Worm (Caenorhabditis elegans) whole organism, young adult: ENCODE data around the gene F46C5.10.

Experiments
- B0336.3 ChIP-seq: fragments of 200-800 bp; sonication (Bioruptor generic); IDR thresholded peaks from 2 replicates; pipeline ENCODE4 v1.3.6; 2022; ENCODE audit warnings: missing genetic modification characterization, missing compliant biosample characterization
- C17E4.6 ChIP-seq: fragments of 200-800 bp; sonication (Bioruptor generic); IDR thresholded peaks from 2 replicates; pipeline ENCODE4 v1.3.6; 2022; ENCODE audit warnings: missing genetic modification reagents, missing genetic modification characterization, missing compliant biosample characterization
- F39B2.1 ChIP-seq: fragments of 200-800 bp; sonication (Bioruptor generic); IDR thresholded peaks from 2 replicates; pipeline ENCODE4 v1.3.6; 2022; ENCODE audit warnings: missing genetic modification reagents, missing genetic modification characterization, missing compliant biosample characterization
- F55B11.4 ChIP-seq: sonication (generic microtip); optimal IDR thresholded peaks from 2 replicates; lab custom pipeline; 2016; ENCODE audit warnings: missing compliant biosample characterization, missing genetic modification characterization, borderline replicate concordance; ENCODE audit not compliant: insufficient read depth
- K11D2.4 ChIP-seq: fragments of 200-800 bp; sonication (Bioruptor generic); IDR thresholded peaks from 2 replicates; pipeline ENCODE4 v1.3.6; 2022; ENCODE audit warnings: missing genetic modification reagents, missing genetic modification characterization, missing compliant biosample characterization
- K12H6.12 ChIP-seq: fragments of 200-800 bp; sonication (Bioruptor generic); optimal IDR thresholded peaks from 2 replicates; lab custom pipeline; 2018; ENCODE audit warnings: mild to moderate bottlenecking, missing genetic modification characterization, missing compliant biosample characterization
- T26A5.8 ChIP-seq: sonication (generic microtip); optimal IDR thresholded peaks from 2 replicates; lab custom pipeline; 2016; ENCODE audit warnings: missing genetic modification characterization, missing compliant biosample characterization
- Y53F4B.3 ChIP-seq: fragments of 200-800 bp; sonication (Bioruptor generic); IDR thresholded peaks from 2 replicates; pipeline ENCODE4 v1.3.6; 2022; ENCODE audit warnings: missing genetic modification reagents, missing genetic modification characterization, missing compliant biosample characterization
- Y95B8A.8 ChIP-seq: fragments of 200-800 bp; sonication (Bioruptor generic); IDR thresholded peaks from 2 replicates; pipeline ENCODE4 v1.3.6; 2022; ENCODE audit warnings: missing genetic modification reagents, missing genetic modification characterization, missing compliant biosample characterization
- ama-1 ChIP-seq, 3 experiments: fragments of 150-350 bp in 1 of 3; sonication (generic microtip) in 2 of 3; optimal IDR thresholded peaks; 2 replicates each; lab custom pipeline; 2014 to 2018; ENCODE audit warnings: missing biosample characterization in 2 of 3, missing genetic modification characterization in 2 of 3, missing genetic modification reagents in 2 of 3
- atf-7 ChIP-seq: sonication (generic microtip); optimal IDR thresholded peaks from 2 replicates; lab custom pipeline; 2017; ENCODE audit warnings: mild to moderate bottlenecking, missing genetic modification characterization, missing compliant biosample characterization
- attf-5 ChIP-seq: fragments of 200-800 bp; sonication (Bioruptor generic); optimal IDR thresholded peaks from 2 replicates; lab custom pipeline; 2018; ENCODE audit warnings: mild to moderate bottlenecking, missing genetic modification characterization, missing compliant biosample characterization
- cebp-1 ChIP-seq, 2 experiments: fragments of 200-800 bp in 1 of 2; sonication (Bioruptor generic) in 1 of 2; sonication (generic microtip) in 1 of 2; IDR thresholded peaks in 1 of 2; optimal IDR thresholded peaks in 1 of 2; 2 replicates each; pipeline versions ENCODE4 v1.3.6 to Lab custom; 2017 to 2022; ENCODE audit warnings: missing compliant biosample characterization in 2 of 2, missing genetic modification characterization in 2 of 2, mild to moderate bottlenecking in 1 of 2, missing genetic modification reagents in 1 of 2, moderate library complexity in 1 of 2
- ceh-58 ChIP-seq: fragments of 200-800 bp; sonication (Bioruptor generic); IDR thresholded peaks from 2 replicates; pipeline ENCODE4 v1.3.6; 2022; ENCODE audit warnings: missing genetic modification characterization, missing compliant biosample characterization
- chd-7 ChIP-seq: sonication (generic microtip); optimal IDR thresholded peaks from 2 replicates; lab custom pipeline; 2016; ENCODE audit warnings: mild to moderate bottlenecking, missing genetic modification characterization, moderate library complexity, missing compliant biosample characterization
- dpff-1 ChIP-seq: sonication (generic microtip); optimal IDR thresholded peaks from 2 replicates; lab custom pipeline; 2017; ENCODE audit warnings: mild to moderate bottlenecking, missing genetic modification characterization, missing compliant biosample characterization
- dpl-1 ChIP-seq: fragments of 150-350 bp; optimal IDR thresholded peaks from 2 replicates; lab custom pipeline; 2014; ENCODE audit warnings: missing biosample characterization, missing genetic modification reagents, missing genetic modification characterization
- efl-1 ChIP-seq: fragments of 150-350 bp; optimal IDR thresholded peaks from 2 replicates; lab custom pipeline; 2014; ENCODE audit warnings: missing biosample characterization, missing genetic modification reagents, missing genetic modification characterization
- ets-4 ChIP-seq: fragments of 200-800 bp; sonication (Bioruptor generic); optimal IDR thresholded peaks from 2 replicates; lab custom pipeline; 2018; ENCODE audit warnings: mild to moderate bottlenecking, missing genetic modification characterization, missing compliant biosample characterization
- gei-17 ChIP-seq: fragments of 200-800 bp; sonication (Bioruptor generic); optimal IDR thresholded peaks from 2 replicates; lab custom pipeline; 2018; ENCODE audit warnings: mild to moderate bottlenecking, missing genetic modification characterization, missing compliant biosample characterization
- him-1 ChIP-seq: sonication (generic microtip); optimal IDR thresholded peaks from 2 replicates; lab custom pipeline; 2016; ENCODE audit warnings: missing genotype, missing genetic modification reagents, missing genetic modification characterization, missing compliant biosample characterization
- hmg-20 ChIP-seq: fragments of 200-800 bp; sonication (Bioruptor generic); IDR thresholded peaks from 2 replicates; pipeline ENCODE4 v1.3.6; 2022; ENCODE audit warnings: missing genetic modification reagents, missing genetic modification characterization, missing compliant biosample characterization
- hsf-1 ChIP-seq: fragments of 200-800 bp; sonication (Bioruptor generic); IDR thresholded peaks from 2 replicates; pipeline ENCODE4 v1.3.6; 2022; ENCODE audit warnings: missing genetic modification reagents, missing genetic modification characterization, missing compliant biosample characterization
- lin-35 ChIP-seq, 3 experiments: fragments of 150-350 bp in 2 of 3; sonication (generic microtip) in 1 of 3; optimal IDR thresholded peaks; 2 replicates each; lab custom pipeline; 2014 to 2018; ENCODE audit warnings: missing biosample characterization in 3 of 3, missing genetic modification characterization in 3 of 3, missing genetic modification reagents in 3 of 3
- lin-40 ChIP-seq: sonication (generic microtip); optimal IDR thresholded peaks from 2 replicates; lab custom pipeline; 2016; ENCODE audit warnings: missing genetic modification characterization, mild to moderate bottlenecking, missing compliant biosample characterization, missing genotype, missing genetic modification reagents
- lsl-1 ChIP-seq: fragments of 200-800 bp; sonication (Bioruptor generic); optimal IDR thresholded peaks from 2 replicates; lab custom pipeline; 2018; ENCODE audit warnings: mild to moderate bottlenecking, missing genetic modification characterization, moderate library complexity, missing compliant biosample characterization
- lsy-27 ChIP-seq: sonication (generic microtip); optimal IDR thresholded peaks from 2 replicates; lab custom pipeline; 2017; ENCODE audit warnings: missing genetic modification characterization, mild to moderate bottlenecking, missing compliant biosample characterization, antibody characterized with exemption, missing genotype, borderline replicate concordance; ENCODE audit not compliant: insufficient read depth
- mcd-1 ChIP-seq: fragments of 200-800 bp; sonication (Bioruptor generic); IDR thresholded peaks from 2 replicates; pipeline ENCODE4 v1.3.6; 2022; ENCODE audit warnings: missing genetic modification reagents, missing genetic modification characterization, missing compliant biosample characterization
- nhr-80 ChIP-seq: sonication (generic microtip); optimal IDR thresholded peaks from 2 replicates; lab custom pipeline; 2016; ENCODE audit warnings: missing genetic modification characterization, missing compliant biosample characterization
- nhr-90 ChIP-seq: sonication (generic microtip); optimal IDR thresholded peaks from 2 replicates; lab custom pipeline; 2016; ENCODE audit warnings: missing genotype, mild to moderate bottlenecking, missing genetic modification characterization, missing compliant biosample characterization
- pbrm-1 ChIP-seq: fragments of 200-800 bp; sonication (Bioruptor generic); IDR thresholded peaks from 2 replicates; pipeline ENCODE4 v1.3.6; 2022; ENCODE audit warnings: missing genetic modification reagents, missing genetic modification characterization, missing compliant biosample characterization
- rec-8 ChIP-seq, 2 experiments: sonication (generic microtip); optimal IDR thresholded peaks; 2 replicates each; lab custom pipeline; 2016; ENCODE audit warnings: mild to moderate bottlenecking in 2 of 2, missing genetic modification characterization in 2 of 2, missing genetic modification reagents in 2 of 2, missing genotype in 2 of 2, missing biosample characterization in 1 of 2, missing compliant biosample characterization in 1 of 2, moderate library complexity in 1 of 2
- snpc-1.1 ChIP-seq: sonication (generic microtip); optimal IDR thresholded peaks from 2 replicates; lab custom pipeline; 2017; ENCODE audit warnings: missing genetic modification characterization, mild to moderate bottlenecking, missing compliant biosample characterization, antibody characterized with exemption, moderate library complexity, missing genotype, missing genetic modification reagents; ENCODE audit not compliant: insufficient read depth
- snpc-4 ChIP-seq, 5 experiments: fragments of 150-350 bp in 1 of 5; sonication (generic microtip) in 4 of 5; optimal IDR thresholded peaks; 2 replicates each; lab custom pipeline; 2014 to 2018; ENCODE audit warnings: missing genetic modification characterization in 5 of 5, missing biosample characterization in 3 of 5, antibody characterized with exemption in 2 of 5, mild to moderate bottlenecking in 2 of 5, missing compliant biosample characterization in 2 of 5, missing genotype in 2 of 5, moderate library complexity in 2 of 5, missing genetic modification reagents in 1 of 5
- somi-1 ChIP-seq: fragments of 200-800 bp; sonication (Bioruptor generic); optimal IDR thresholded peaks from 2 replicates; lab custom pipeline; 2018; ENCODE audit warnings: mild to moderate bottlenecking, missing genetic modification characterization, missing compliant biosample characterization
- tbp1 ChIP-seq: fragments of 200-800 bp; sonication (Bioruptor generic); optimal IDR thresholded peaks from 2 replicates; lab custom pipeline; 2018; ENCODE audit warnings: mild to moderate bottlenecking, missing genetic modification characterization, missing compliant biosample characterization
- tlf-1 ChIP-seq: fragments of 200-800 bp; sonication (Bioruptor generic); optimal IDR thresholded peaks from 2 replicates; lab custom pipeline; 2018; ENCODE audit warnings: mild to moderate bottlenecking, missing genetic modification characterization, missing compliant biosample characterization
- unc-130 ChIP-seq: sonication (generic microtip); optimal IDR thresholded peaks from 2 replicates; lab custom pipeline; 2016; ENCODE audit warnings: missing genetic modification reagents, missing genetic modification characterization, missing compliant biosample characterization
- xnd-1 ChIP-seq: sonication (generic microtip); optimal IDR thresholded peaks from 2 replicates; lab custom pipeline; 2016; ENCODE audit warnings: missing genotype, missing genetic modification reagents, missing genetic modification characterization, missing compliant biosample characterization
- zim-3 ChIP-seq: sonication (generic microtip); optimal IDR thresholded peaks from 2 replicates; lab custom pipeline; 2017; ENCODE audit warnings: mild to moderate bottlenecking, missing genetic modification characterization, moderate library complexity, missing compliant biosample characterization
- ztf-26 ChIP-seq: sonication (generic microtip); optimal IDR thresholded peaks from 2 replicates; lab custom pipeline; 2017; ENCODE audit warnings: missing genetic modification characterization, missing compliant biosample characterization

The F46C5.10 gene

ce11 chrII:8789828-8790558, 28.8 kb downstream of the F46C5.10 start, which contains the start of gene F07H5.13 (continued):
- TF ChIP-seq lin-40 (tag; lab: Kevin White, UChicago) (peak; percentile 57), ama-1 (optimal IDR thresholded peaks at IDR 0.05; lab: Kevin White, UChicago) (peak; percentile 74), ama-1 (GFP tag; optimal IDR thresholded peaks at IDR 0.05; lab: Kevin White, UChicago) (no peak), tbp1 (peak; percentile 0), somi-1 (GFP tag; lab: Kevin White, UChicago) (peak; percentile 43), xnd-1 (tag; lab: Kevin White, UChicago) (no peak), T26A5.8 (tag; lab: Kevin White, UChicago) (no peak), Y53F4B.3 (GFP tag; lab: Robert Waterston, UW) (no peak), atf-7 (tag; lab: Kevin White, UChicago) (peak; percentile 41), tlf-1 (GFP tag; lab: Kevin White, UChicago) (peak; percentile 22), lin-35 (GFP tag; optimal IDR thresholded peaks at IDR 0.05; lab: Kevin White, UChicago) (peak in 1 of 3 experiments; percentile 50), B0336.3 (GFP tag; lab: Robert Waterston, UW) (no peak; the same call in 1 of the 2 replicates), dpl-1 (no peak), lsy-27 (tag; lab: Kevin White, UChicago) (no peak), chd-7 (tag; lab: Kevin White, UChicago) (peak; percentile 60), zim-3 (tag; lab: Kevin White, UChicago) (peak; percentile 15), F55B11.4 (no peak), F39B2.1 (no peak), ztf-26 (tag; lab: Kevin White, UChicago) (peak; percentile 41), him-1 (tag; lab: Kevin White, UChicago) (no peak)

ce11 chrII:8788752-8789151, 30.1 kb downstream of the F46C5.10 start:
- TF ChIP-seq nhr-90 (tag; lab: Kevin White, UChicago) (no peak), ama-1 (optimal IDR thresholded peaks at IDR 0.05; lab: Kevin White, UChicago) (peak; percentile 53), ama-1 (GFP tag; optimal IDR thresholded peaks at IDR 0.05; lab: Kevin White, UChicago) (no peak), hsf-1 (peak; percentile 35; the same call in 1 of the 2 replicates), mcd-1 (GFP tag; lab: Robert Waterston, UW) (no peak)

DNA sequence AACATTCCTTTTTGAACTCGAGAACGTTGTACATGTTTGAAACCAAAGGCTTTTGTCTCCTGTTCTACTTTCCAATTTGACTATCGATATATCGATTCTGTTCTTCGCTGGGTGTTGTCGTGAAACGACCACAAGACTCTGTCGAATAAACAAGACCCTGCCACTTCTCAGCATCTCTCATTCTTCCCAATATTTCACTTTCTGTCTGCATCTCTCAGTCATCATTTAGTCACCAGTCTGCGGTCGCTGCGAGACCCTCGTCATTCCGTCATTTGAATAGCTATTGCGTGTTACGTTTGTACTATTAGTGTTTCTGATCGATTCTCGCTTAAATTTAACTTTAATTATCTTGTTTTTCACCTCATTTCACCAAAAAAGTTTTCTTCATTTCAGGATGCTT, 31.5 kb downstream of the F46C5.10 start:
- TF ChIP-seq tlf-1 (GFP tag; lab: Kevin White, UChicago) = peak; percentile 53
- peak; percentile 75 for TF ChIP-seq K11D2.4 (GFP tag; lab: Robert Waterston, UW)
- no peak for TF ChIP-seq ceh-58
- peak; percentile 81 for TF ChIP-seq pbrm-1 (GFP tag; lab: Robert Waterston, UW)
- TF ChIP-seq C17E4.6 (GFP tag; lab: Robert Waterston, UW) = peak; percentile 86
- peak; percentile 23 for TF ChIP-seq ets-4 (GFP tag; lab: Kevin White, UChicago)
- no peak for TF ChIP-seq unc-130 (GFP tag; lab: Kevin White, UChicago)
- no peak for TF ChIP-seq rec-8 (tag; optimal IDR thresholded peaks at IDR 0.05; lab: Kevin White, UChicago)
- TF ChIP-seq K12H6.12 (tag; lab: Kevin White, UChicago) = peak; percentile 78
- TF ChIP-seq lsl-1 (GFP tag; lab: Kevin White, UChicago) = no peak
- TF ChIP-seq nhr-80 (tag; lab: Kevin White, UChicago) = peak; percentile 60
- TF ChIP-seq efl-1 (GFP tag; lab: Kevin White, UChicago) = no peak
- TF ChIP-seq F55B11.4 = no peak
- no peak for TF ChIP-seq snpc-1.1 (tag; lab: Kevin White, UChicago)
- TF ChIP-seq gei-17 (GFP tag; lab: Kevin White, UChicago) = peak; percentile 53
- TF ChIP-seq attf-5 (GFP tag; lab: Kevin White, UChicago) = peak; percentile 85
- TF ChIP-seq F39B2.1 = no peak
- TF ChIP-seq mcd-1 (GFP tag; lab: Robert Waterston, UW) = peak; percentile 79
- peak; percentile 60 for TF ChIP-seq cebp-1 (GFP tag; IDR thresholded peaks at IDR 0.05; lab: Robert Waterston, UW)
- peak; percentile 87 for TF ChIP-seq cebp-1 (tag; optimal IDR thresholded peaks at IDR 0.05; lab: Kevin White, UChicago)
- no peak for TF ChIP-seq hmg-20 (GFP tag; lab: Robert Waterston, UW)
- 0 out of 2 replicates have a peak, but pooled peaks have one; percentile 36 for TF ChIP-seq Y95B8A.8 (GFP tag; lab: Robert Waterston, UW)
- no peak for TF ChIP-seq snpc-4 (GFP tag; optimal IDR thresholded peaks at IDR 0.05; lab: Kevin White, UChicago)
- peak in 3 of 4 experiments; percentile 48 to 62 (median 49) for TF ChIP-seq snpc-4 (tag; optimal IDR thresholded peaks at IDR 0.05; lab: Kevin White, UChicago)
- no peak for TF ChIP-seq dpff-1 (tag; lab: Kevin White, UChicago)
- peak; percentile 91 for TF ChIP-seq lin-40 (tag; lab: Kevin White, UChicago)
